Worm (Caenorhabditis elegans): Measurements from ENCODE around the gene R04A9.6.

The R04A9.6 gene

ce11 chrX:421785-422657 is 24.7 kb downstream of the R04A9.6 start (continued):
- TF ChIP-seq mdt-29 (GFP tag; IDR thresholded peaks at IDR 0.05) (0 out of 2 replicates have a peak, but pooled peaks have one; percentile 4), lin-1 (GFP tag; IDR thresholded peaks at IDR 0.05) (no peak), ceh-32 (tag; optimal IDR thresholded peaks at IDR 0.05; ENCODE audit: poor library complexity) (no peak), ama-1 (optimal IDR thresholded peaks at IDR 0.05) (no peak), F26F4.8 (GFP tag; conservative IDR thresholded peaks at IDR 0.05) (no peak), dmd-9 (GFP tag; IDR thresholded peaks at IDR 0.05) (no peak), set-16 (GFP tag; IDR thresholded peaks at IDR 0.05) (peak; percentile 97), lim-7 (GFP tag; IDR thresholded peaks at IDR 0.05) (no peak)

DNA sequence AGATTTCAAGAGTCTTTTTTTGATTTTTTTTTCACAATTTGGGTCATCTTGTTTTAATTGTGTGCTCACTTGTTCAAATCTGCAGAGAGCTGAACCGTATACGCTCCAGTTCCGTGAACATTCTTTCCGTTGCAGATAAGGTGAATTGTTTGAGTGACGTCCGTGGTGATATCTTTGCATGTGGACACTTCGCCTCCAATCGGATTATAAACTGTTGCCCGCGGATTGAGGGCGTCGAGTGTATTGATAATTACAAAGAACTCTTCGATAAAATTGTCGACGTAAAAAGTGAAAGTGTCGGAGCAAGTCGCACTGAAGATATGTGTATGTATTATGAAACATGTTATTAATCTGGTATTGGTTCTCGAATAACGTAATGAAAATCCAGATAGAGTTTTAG is 26.4 kb downstream of the R04A9.6 start:
- TF ChIP-seq aha-1 (tag), result peak; percentile 51
- TF ChIP-seq daf-16 (GFP tag; optimal IDR thresholded peaks at IDR 0.05), result no peak
- TF ChIP-seq daf-16 (tag; optimal IDR thresholded peaks at IDR 0.05), result no peak
- peak; percentile 60; the same call in 1 of the 2 replicates for TF ChIP-seq dmd-6 (GFP tag; IDR thresholded peaks at IDR 0.05)

DNA sequence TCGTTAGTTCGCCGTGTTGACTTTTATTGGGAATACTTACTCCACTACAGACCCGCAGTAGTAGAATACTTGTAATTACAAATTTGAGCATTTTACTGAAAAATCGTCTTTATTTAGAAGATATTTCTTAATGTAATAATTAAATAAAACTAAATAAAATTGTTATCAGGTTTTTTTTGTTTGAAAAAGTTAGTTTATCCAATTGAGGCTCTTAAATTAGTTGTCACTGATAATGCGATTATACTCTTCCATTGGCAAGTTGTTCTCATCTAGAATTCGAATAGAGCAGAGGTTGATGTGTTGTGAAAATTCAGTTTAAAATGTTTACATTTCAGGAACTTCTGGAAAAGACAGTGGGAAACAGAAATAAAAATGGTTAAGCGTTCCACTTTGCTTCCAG is 28.2 kb downstream of the R04A9.6 start, which contains the start of gene ZK1193.2:
TSS of gene ZK1193.2 (minus strand) at position 101 of the 400 bp plus-strand sequence.
- TF ChIP-seq lin-13 (GFP tag; optimal IDR thresholded peaks at IDR 0.05) (no peak), ceh-20 (GFP tag; IDR thresholded peaks at IDR 0.05) (no peak), gei-8 (GFP tag; optimal IDR thresholded peaks at IDR 0.05) (no peak), lin-38 (GFP tag; IDR thresholded peaks at IDR 0.05) (no peak), unc-130 (GFP tag; optimal IDR thresholded peaks at IDR 0.05) (no peak), ceh-82 (tag; optimal IDR thresholded peaks at IDR 0.05) (no peak), F44E2.7 (GFP tag; IDR thresholded peaks at IDR 0.05) (no peak), pqm-1 (tag; optimal IDR thresholded peaks at IDR 0.05) (no peak), zip-2 (tag; optimal IDR thresholded peaks at IDR 0.05) (no peak), mxl-2 (GFP tag; conservative IDR thresholded peaks at IDR 0.05) (no peak), madf-5 (GFP tag; IDR thresholded peaks at IDR 0.05) (no peak)

- no peak for TF ChIP-seq lin-39 (tag; optimal IDR thresholded peaks at IDR 0.05)
- no peak for TF ChIP-seq tag-97 (GFP tag; IDR thresholded peaks at IDR 0.05)
- no peak for TF ChIP-seq F10B5.3 (tag; optimal IDR thresholded peaks at IDR 0.05)
- no peak for TF ChIP-seq nhr-237 (tag; optimal IDR thresholded peaks at IDR 0.05)
- TF ChIP-seq attf-4 (tag; optimal IDR thresholded peaks at IDR 0.05), result no peak
- no peak for TF ChIP-seq ztf-11 (tag; optimal IDR thresholded peaks at IDR 0.05)
- TF ChIP-seq mes-2 (tag; optimal IDR thresholded peaks at IDR 0.05; ENCODE audit: poor library complexity, severe bottlenecking), result no peak
- peak; percentile 55 for TF ChIP-seq set-16 (GFP tag; IDR thresholded peaks at IDR 0.05)
- TF ChIP-seq hif-1 (tag; optimal IDR thresholded peaks at IDR 0.05), result no peak
- TF ChIP-seq lim-7 (GFP tag; IDR thresholded peaks at IDR 0.05), result 0 out of 2 replicates have a peak, but pooled peaks have one; percentile 9
These were observed 34.2 kb downstream of the R04A9.6 start for ce11 chrX:431596-431995.

ce11 chrX:433029-433693 is 35.8 kb downstream of the R04A9.6 start:
- TF ChIP-seq dmd-9 (GFP tag; IDR thresholded peaks at IDR 0.05), result no peak
- peak; percentile 40 for TF ChIP-seq hlh-11 (tag; optimal IDR thresholded peaks at IDR 0.05)
- no peak for TF ChIP-seq tra-1 (GFP tag; IDR thresholded peaks at IDR 0.05)
- TF ChIP-seq nhr-102 (tag; optimal IDR thresholded peaks at IDR 0.05), result no peak
- TF ChIP-seq Y5F2A.4 (GFP tag; optimal IDR thresholded peaks at IDR 0.05), result no peak
- TF ChIP-seq dve-1 (tag; optimal IDR thresholded peaks at IDR 0.05; ENCODE audit: insufficient read depth), result no peak
- no peak for TF ChIP-seq dmd-6 (GFP tag; IDR thresholded peaks at IDR 0.05)
- TF ChIP-seq mdl-1 (tag; optimal IDR thresholded peaks at IDR 0.05), result peak in 1 of 2 experiments; percentile 11
- TF ChIP-seq nhr-48 (tag; optimal IDR thresholded peaks at IDR 0.05), result no peak
- TF ChIP-seq unc-62 (GFP tag; optimal IDR thresholded peaks at IDR 0.05 in 1 of 2), result peak in 1 of 2 experiments; percentile 82
- no peak for TF ChIP-seq unc-62 (tag; optimal IDR thresholded peaks at IDR 0.05)
- no peak for TF ChIP-seq zip-2 (tag; optimal IDR thresholded peaks at IDR 0.05)
- TF ChIP-seq attf-4 (tag; optimal IDR thresholded peaks at IDR 0.05), result no peak
- TF ChIP-seq nhr-42 (GFP tag; IDR thresholded peaks at IDR 0.05), result no peak
- TF ChIP-seq mxl-3 (GFP tag; optimal IDR thresholded peaks at IDR 0.05), result peak; percentile 58
- no peak for TF ChIP-seq R02D3.7 (tag; optimal IDR thresholded peaks at IDR 0.05)
